Fruit fly (Drosophila melanogaster): ENCODE results near the gene Ugt316A1.

DNA sequence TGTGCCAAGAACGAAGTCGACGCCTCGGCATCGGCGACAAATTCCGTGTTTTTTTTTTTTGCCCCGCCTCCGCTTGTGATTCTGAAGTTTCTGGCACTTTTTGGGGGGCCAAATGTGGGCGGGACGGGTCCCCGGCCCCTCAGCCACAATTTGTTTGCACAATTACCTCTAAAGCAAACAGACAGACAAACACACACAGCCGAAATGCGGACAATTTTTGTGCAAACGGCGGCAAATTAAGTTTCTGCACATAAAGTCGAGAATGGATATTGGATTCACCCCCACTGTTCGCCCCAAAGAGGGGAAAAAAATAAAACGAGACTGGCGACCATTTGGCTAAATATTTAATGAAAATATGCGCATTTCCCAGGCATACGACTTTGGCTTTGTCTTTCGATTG, 42.1 kb downstream of the Ugt316A1 start:
- TF ChIP-seq psq (optimal IDR thresholded peaks at IDR 0.05): no peak
- TF ChIP-seq CG8478 (optimal IDR thresholded peaks at IDR 0.05): no peak
- no peak for TF ChIP-seq usp (GFP tag; optimal IDR thresholded peaks at IDR 0.05)
- no peak for TF ChIP-seq pan (optimal IDR thresholded peaks at IDR 0.05)
- TF ChIP-seq EcR (GFP tag; optimal IDR thresholded peaks at IDR 0.05): no peak
- no peak for TF ChIP-seq Dll (optimal IDR thresholded peaks at IDR 0.05)
